Worm (Caenorhabditis elegans) whole organism, L2 larva: ENCODE results near the gene Y25C1A.8.

Source experiments
- C34F6.9 ChIP-seq: fragments of 150-350 bp; optimal IDR thresholded peaks from 2 replicates; lab custom pipeline; 2014; ENCODE audit warnings: missing biosample characterization, missing genetic modification characterization
- F13H6.1 ChIP-seq: sonication (generic microtip); optimal IDR thresholded peaks from 2 replicates; lab custom pipeline; 2016; ENCODE audit warnings: missing genetic modification characterization, missing compliant biosample characterization
- R02D3.7 ChIP-seq: fragments of 150-350 bp; optimal IDR thresholded peaks from 2 replicates; lab custom pipeline; 2014; ENCODE audit warnings: missing biosample characterization, missing genetic modification characterization
- Y55F3AM.14 ChIP-seq: fragments of 200-800 bp; sonication (Bioruptor generic); optimal IDR thresholded peaks from 2 replicates; lab custom pipeline; 2018; ENCODE audit warnings: mild to moderate bottlenecking, missing genetic modification characterization, missing compliant biosample characterization
- ZK546.5 ChIP-seq: sonication (generic microtip); optimal IDR thresholded peaks from 2 replicates; lab custom pipeline; 2017; ENCODE audit warnings: missing biosample characterization, missing genetic modification characterization
- alr-1 ChIP-seq: fragments of 150-350 bp; optimal IDR thresholded peaks from 2 replicates; lab custom pipeline; 2014; ENCODE audit warnings: missing biosample characterization, missing genetic modification characterization
- aly-2 ChIP-seq: fragments of 150-350 bp; optimal IDR thresholded peaks from 2 replicates; lab custom pipeline; 2014; ENCODE audit warnings: missing biosample characterization, missing genetic modification characterization
- blmp-1 ChIP-seq: sonication (generic microtip); optimal IDR thresholded peaks from 2 replicates; lab custom pipeline; 2017; ENCODE audit warnings: missing genetic modification characterization, mild to moderate bottlenecking, missing compliant biosample characterization, antibody characterized with exemption, moderate library complexity; ENCODE audit not compliant: insufficient read depth
- ceh-16 ChIP-seq: fragments of 150-350 bp; optimal IDR thresholded peaks from 2 replicates; lab custom pipeline; 2014; ENCODE audit warnings: missing biosample characterization, missing genetic modification characterization
- crh-2 ChIP-seq: sonication (generic microtip); optimal IDR thresholded peaks from 2 replicates; lab custom pipeline; 2017; ENCODE audit warnings: missing biosample characterization, missing genetic modification characterization
- elt-1 ChIP-seq: fragments of 150-350 bp; optimal IDR thresholded peaks from 2 replicates; lab custom pipeline; 2014; ENCODE audit warnings: missing biosample characterization, missing genetic modification characterization
- gmeb-1 ChIP-seq: fragments of 150-350 bp; optimal IDR thresholded peaks from 2 replicates; lab custom pipeline; 2014; ENCODE audit warnings: missing biosample characterization, missing genetic modification characterization
- lin-11 ChIP-seq: fragments of 150-350 bp; sonication (generic microtip); optimal IDR thresholded peaks from 2 replicates; lab custom pipeline; 2014; ENCODE audit warnings: missing biosample characterization, missing genetic modification characterization, inconsistent platforms, mixed read lengths
- lin-13 ChIP-seq: fragments of 150-350 bp; optimal IDR thresholded peaks from 2 replicates; lab custom pipeline; 2014; ENCODE audit warnings: missing biosample characterization, missing genetic modification reagents, missing genetic modification characterization
- mab-5 ChIP-seq: fragments of 150-350 bp; optimal IDR thresholded peaks from 2 replicates; lab custom pipeline; 2014; ENCODE audit warnings: missing biosample characterization, missing genetic modification characterization
- mbf-1 ChIP-seq: sonication (generic microtip); optimal IDR thresholded peaks from 2 replicates; lab custom pipeline; 2017; ENCODE audit warnings: missing biosample characterization, missing genetic modification characterization
- nhr-11 ChIP-seq: fragments of 150-350 bp; optimal IDR thresholded peaks from 2 replicates; lab custom pipeline; 2014; ENCODE audit warnings: missing biosample characterization, missing genetic modification characterization
- nhr-12 ChIP-seq: fragments of 150-350 bp; optimal IDR thresholded peaks from 2 replicates; lab custom pipeline; 2014; ENCODE audit warnings: missing biosample characterization, missing genetic modification characterization
- nhr-23 ChIP-seq: fragments of 150-350 bp; optimal IDR thresholded peaks from 2 replicates; lab custom pipeline; 2014; ENCODE audit warnings: missing biosample characterization, missing genetic modification reagents, missing genetic modification characterization
- nhr-237 ChIP-seq: fragments of 150-350 bp; optimal IDR thresholded peaks from 2 replicates; lab custom pipeline; 2014; ENCODE audit warnings: missing biosample characterization, missing genetic modification characterization
- nhr-77 ChIP-seq: fragments of 150-350 bp; optimal IDR thresholded peaks from 2 replicates; lab custom pipeline; 2014; ENCODE audit warnings: missing biosample characterization, missing genetic modification characterization
- peb-1 ChIP-seq: fragments of 150-350 bp; optimal IDR thresholded peaks from 2 replicates; lab custom pipeline; 2014; ENCODE audit warnings: missing biosample characterization, missing genetic modification characterization
- snpc-4 ChIP-seq: fragments of 150-350 bp; optimal IDR thresholded peaks from 2 replicates; lab custom pipeline; 2014; ENCODE audit warnings: missing biosample characterization, missing genetic modification characterization
- unc-55 ChIP-seq: fragments of 150-350 bp; sonication (generic microtip); optimal IDR thresholded peaks from 3 replicates; lab custom pipeline; 2014; ENCODE audit warnings: missing biosample characterization, missing genetic modification reagents, missing genetic modification characterization
- unc-62 ChIP-seq: fragments of 150-350 bp; optimal IDR thresholded peaks from 2 replicates; lab custom pipeline; 2014; ENCODE audit warnings: missing biosample characterization, missing genetic modification reagents, missing genetic modification characterization
- ztf-1 ChIP-seq: fragments of 200-800 bp; sonication (Bioruptor generic); conservative IDR thresholded peaks from 2 replicates; pipeline ENCODE4 v1.3.6; 2022; ENCODE audit warnings: missing genetic modification characterization, missing compliant biosample characterization
- ztf-11 ChIP-seq: sonication (generic microtip); optimal IDR thresholded peaks from 2 replicates; lab custom pipeline; 2017; ENCODE audit warnings: missing biosample characterization, missing genetic modification characterization
- ztf-4 ChIP-seq: fragments of 150-350 bp; optimal IDR thresholded peaks from 2 replicates; lab custom pipeline; 2014; ENCODE audit warnings: missing biosample characterization, missing genetic modification characterization

Gene Y25C1A.8

DNA sequence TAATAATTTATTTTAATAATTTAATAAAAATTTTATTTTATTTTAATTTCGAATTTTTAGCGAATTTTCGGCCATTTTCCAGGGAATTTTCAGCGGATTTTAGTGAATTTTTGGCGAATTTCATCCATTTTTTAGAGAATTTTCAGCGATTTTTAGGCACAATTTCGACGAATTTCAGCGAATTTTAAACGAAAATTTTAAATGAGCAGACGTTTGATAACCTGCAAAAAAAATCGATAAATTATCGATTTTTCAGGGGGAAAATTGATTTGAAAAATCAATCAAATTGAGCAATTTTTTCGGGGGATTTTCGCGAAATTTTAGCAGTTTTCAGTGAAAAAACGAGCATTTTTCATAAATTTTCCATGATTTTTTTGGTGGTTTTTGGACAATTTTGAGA is 8.1 kb downstream of the Y25C1A.8 start:
- TF ChIP-seq snpc-4 (tag; lab: Kevin White, UChicago) = no peak
- TF ChIP-seq nhr-12 = no peak
- no peak for TF ChIP-seq elt-1 (tag; lab: Kevin White, UChicago)
- no peak for TF ChIP-seq F13H6.1 (tag; lab: Kevin White, UChicago)
- no peak for TF ChIP-seq nhr-23
- no peak for TF ChIP-seq mab-5 (tag; lab: Kevin White, UChicago)
- no peak for TF ChIP-seq peb-1 (tag; lab: Kevin White, UChicago)
- no peak for TF ChIP-seq ztf-4 (tag; lab: Kevin White, UChicago)
- no peak for TF ChIP-seq ztf-11

DNA sequence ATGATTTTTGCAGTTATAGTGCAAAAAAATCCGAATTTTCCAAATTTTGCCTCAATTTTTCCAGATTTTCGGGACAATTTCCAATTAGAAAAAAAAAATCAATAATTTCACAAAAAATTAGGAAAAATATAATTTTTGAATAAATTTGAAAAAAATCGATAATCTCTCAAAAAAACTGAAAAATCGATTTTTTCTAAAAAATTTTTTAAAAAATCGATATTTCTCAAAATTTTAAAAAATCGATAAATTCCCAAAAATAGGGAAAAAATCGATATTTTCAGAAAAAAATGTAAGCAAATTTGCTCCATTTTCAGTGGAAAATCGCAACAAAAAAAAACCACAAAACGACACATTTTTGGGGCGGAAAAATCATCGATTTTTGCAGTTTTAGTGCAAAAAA is 8.9 kb downstream of the Y25C1A.8 start:
- TF ChIP-seq ceh-16 (tag; lab: Kevin White, UChicago) (no peak), alr-1 (no peak), nhr-11 (tag; lab: Kevin White, UChicago) (no peak), mbf-1 (tag; lab: Kevin White, UChicago) (no peak), crh-2 (tag; lab: Kevin White, UChicago) (no peak)

DNA sequence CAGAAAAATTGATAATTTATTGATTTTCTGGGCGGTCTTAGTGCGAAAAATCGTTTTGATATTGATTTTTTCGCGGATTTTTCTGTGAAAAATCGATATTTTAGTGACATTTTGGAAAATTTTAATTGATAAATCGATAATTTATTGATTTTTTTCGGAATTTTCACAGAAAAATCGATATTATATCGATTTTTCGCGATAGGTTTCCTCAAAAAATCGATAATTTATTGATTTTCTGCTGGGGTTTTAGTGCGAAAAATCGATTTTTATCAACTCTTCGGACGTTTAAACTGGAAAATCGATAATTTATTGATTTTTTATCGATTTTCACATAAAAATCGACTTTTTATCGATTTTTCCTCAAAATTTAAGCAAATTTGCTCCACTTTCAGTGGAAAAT is 9.3 kb downstream of the Y25C1A.8 start:
- TF ChIP-seq nhr-77 = no peak
- TF ChIP-seq blmp-1 = no peak
- TF ChIP-seq lin-13 (GFP tag; lab: Kevin White, UChicago) = no peak
- no peak for TF ChIP-seq crh-2 (tag; lab: Kevin White, UChicago)
- no peak for TF ChIP-seq ZK546.5 (tag; lab: Kevin White, UChicago)

DNA sequence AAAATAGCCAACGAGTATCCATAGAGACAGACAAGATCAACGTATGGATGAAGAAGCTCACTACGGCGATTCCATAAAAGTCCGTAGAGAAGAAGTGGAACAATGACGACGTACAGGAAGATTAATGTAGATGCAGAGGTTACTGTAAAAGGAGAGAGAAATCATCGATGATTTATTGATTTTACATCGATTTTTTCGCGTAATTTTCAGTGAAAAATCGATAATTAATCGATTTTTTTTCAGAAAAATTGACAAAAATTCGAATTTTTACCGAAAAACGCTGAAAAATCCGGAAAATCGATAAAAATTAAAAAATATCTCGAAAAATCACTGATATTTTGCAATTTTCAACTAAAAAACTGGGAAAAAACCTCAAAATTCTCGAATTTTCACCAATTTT is 10.4 kb downstream of the Y25C1A.8 start:
- TF ChIP-seq ceh-16 (tag; lab: Kevin White, UChicago) = no peak

DNA sequence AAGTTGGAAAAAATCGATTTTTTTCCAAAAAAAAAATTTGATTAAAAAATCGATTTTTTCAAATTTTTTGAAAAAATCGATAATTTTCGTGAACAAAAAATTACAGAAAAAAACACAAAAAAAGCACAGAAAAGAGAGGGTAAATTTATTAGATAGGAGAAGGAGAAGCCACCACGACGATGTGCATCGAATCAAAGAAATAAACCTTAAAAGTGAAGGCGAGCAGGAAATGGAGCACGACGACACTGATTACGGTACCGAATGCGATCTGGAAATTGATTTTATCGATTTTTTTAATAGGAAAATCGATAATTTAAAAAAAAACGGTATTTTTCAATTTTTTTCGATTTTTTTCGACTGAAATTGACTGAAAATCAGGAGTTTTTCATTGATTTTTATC is 11.7 kb downstream of the Y25C1A.8 start:
- TF ChIP-seq nhr-12 = no peak

DNA sequence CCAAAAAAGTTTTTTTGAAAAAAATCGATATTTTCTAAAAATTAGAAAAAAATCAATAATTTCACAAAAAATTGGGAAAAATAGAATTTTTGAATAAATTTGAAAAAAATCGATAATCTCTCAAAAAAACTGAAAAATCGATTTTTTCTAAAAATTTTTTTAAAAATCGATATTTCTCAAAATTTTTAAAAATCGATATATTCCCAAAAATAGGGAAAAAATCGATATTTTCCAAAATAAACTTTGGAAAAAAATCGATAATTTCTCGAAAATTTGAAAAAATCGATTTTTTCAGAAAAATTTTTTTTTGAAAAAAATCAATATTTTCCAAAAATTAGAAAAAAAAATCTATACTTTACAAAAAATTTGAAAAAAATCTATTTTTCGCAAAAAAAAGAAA is 12.1 kb downstream of the Y25C1A.8 start:
- TF ChIP-seq aly-2 (tag; lab: Kevin White, UChicago) (no peak), ztf-1 (GFP tag; lab: Robert Waterston, UW) (no peak), nhr-77 (no peak), peb-1 (tag; lab: Kevin White, UChicago) (no peak), lin-13 (GFP tag; lab: Kevin White, UChicago) (no peak), blmp-1 (no peak), mab-5 (tag; lab: Kevin White, UChicago) (no peak), lin-11 (tag; lab: Kevin White, UChicago) (no peak), ZK546.5 (tag; lab: Kevin White, UChicago) (no peak), gmeb-1 (tag; lab: Kevin White, UChicago) (no peak), unc-62 (GFP tag; lab: Kevin White, UChicago) (no peak), nhr-237 (no peak), ztf-4 (tag; lab: Kevin White, UChicago) (no peak), R02D3.7 (tag; lab: Kevin White, UChicago) (no peak), Y55F3AM.14 (GFP tag; lab: Kevin White, UChicago) (no peak)
- TF ChIP-seq, all 48 proteins: peak for 0

DNA sequence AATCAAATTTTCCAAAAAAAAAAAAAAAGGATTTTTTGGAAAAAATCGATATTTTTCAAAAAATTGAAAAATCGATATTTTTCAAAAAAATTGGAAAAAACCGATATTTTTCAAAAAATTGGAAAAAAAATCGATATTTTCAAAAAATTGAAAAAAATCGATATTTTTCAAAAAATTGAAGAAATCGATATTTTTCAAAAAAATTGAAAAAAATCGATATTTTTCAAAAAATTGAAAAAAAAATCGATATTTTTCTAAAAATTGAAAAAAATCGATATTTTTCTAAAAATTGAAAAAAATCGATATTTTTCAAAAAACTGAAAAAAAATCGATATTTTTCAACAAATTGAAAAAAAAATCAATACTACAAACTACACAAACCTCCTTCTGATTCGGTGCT is 12.8 kb downstream of the Y25C1A.8 start:
- no peak for TF ChIP-seq peb-1 (tag; lab: Kevin White, UChicago)
- no peak for TF ChIP-seq C34F6.9 (tag; lab: Kevin White, UChicago)
- TF ChIP-seq unc-55 (GFP tag; lab: Kevin White, UChicago) = no peak
- TF ChIP-seq, all 48 proteins: peak for 0

DNA sequence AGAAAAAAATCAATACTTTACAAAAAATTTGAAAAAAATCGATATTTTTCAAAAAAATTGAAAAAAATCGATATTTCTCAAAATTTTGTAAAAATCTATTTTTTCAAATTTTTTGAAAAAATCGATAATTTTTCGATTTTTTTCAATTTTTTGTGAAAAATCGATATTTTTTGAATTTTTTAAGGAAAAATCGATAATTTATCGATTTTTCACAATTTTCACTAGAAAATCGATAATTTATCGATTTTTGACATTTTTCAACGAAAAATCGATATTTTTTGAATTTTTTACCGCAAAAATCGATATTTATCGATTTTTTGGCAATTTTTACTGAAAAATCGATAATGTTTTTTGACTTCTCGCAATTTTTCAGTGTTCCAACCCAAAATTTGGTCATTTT is 13.4 kb downstream of the Y25C1A.8 start:
- no peak for TF ChIP-seq ZK546.5 (tag; lab: Kevin White, UChicago)
